Fruit fly (Drosophila melanogaster) whole organism, pupa: ENCODE measurements around the gene Polr2D.

ENCODE experiments used
- CG10348 ChIP-seq: fragments of 200-800 bp; sonication (Bioruptor generic); IDR thresholded peaks from 2 replicates; pipeline ENCODE4 v1.3.6; 2022; ENCODE audit warnings: missing biosample characterization, missing genetic modification characterization
- CG12605 ChIP-seq: fragments of 200-800 bp; sonication (Bioruptor generic); IDR thresholded peaks from 2 replicates; pipeline ENCODE4 v1.3.6; 2022; ENCODE audit warnings: missing biosample characterization, missing genetic modification characterization
- CG13204 ChIP-seq: fragments of 200-800 bp; sonication (Bioruptor generic); optimal IDR thresholded peaks from 2 replicates; lab custom pipeline; 2018; ENCODE audit warnings: missing biosample characterization, mild to moderate bottlenecking, missing genetic modification characterization, moderate library complexity
- CG14655 ChIP-seq: fragments of 200-800 bp; sonication (Bioruptor generic); optimal IDR thresholded peaks from 3 replicates; lab custom pipeline; 2017; ENCODE audit warnings: mild to moderate bottlenecking, missing biosample characterization, missing genetic modification reagents, missing genetic modification characterization
- CG15710 ChIP-seq: fragments of 200-800 bp; sonication (Bioruptor generic); optimal IDR thresholded peaks from 2 replicates; lab custom pipeline; 2018; ENCODE audit warnings: missing biosample characterization, mild to moderate bottlenecking, missing genetic modification characterization, moderate library complexity
- CG17806 ChIP-seq: fragments of 200-800 bp; sonication (Bioruptor generic); optimal IDR thresholded peaks from 2 replicates; lab custom pipeline; 2018; ENCODE audit warnings: missing biosample characterization, mild to moderate bottlenecking, missing genetic modification characterization, moderate library complexity
- CG32121 ChIP-seq: fragments of 200-800 bp; sonication (Bioruptor generic); IDR thresholded peaks from 2 replicates; pipeline ENCODE4 v1.3.6; 2022; ENCODE audit warnings: missing biosample characterization, missing genetic modification characterization
- CG34367 ChIP-seq: fragments of 200-800 bp; sonication (Bioruptor generic); optimal IDR thresholded peaks from 2 replicates; lab custom pipeline; 2018; ENCODE audit warnings: missing biosample characterization, mild to moderate bottlenecking, missing genetic modification characterization
- CG4496 ChIP-seq: fragments of 200-800 bp; sonication (Bioruptor generic); IDR thresholded peaks from 3 replicates; pipeline ENCODE4 v1.3.6; 2022; ENCODE audit warnings: missing biosample characterization, missing genetic modification characterization
- CG8159 ChIP-seq: fragments of 200-800 bp; sonication (Bioruptor generic); optimal IDR thresholded peaks from 3 replicates; lab custom pipeline; 2018; ENCODE audit warnings: missing biosample characterization, mild to moderate bottlenecking, missing genetic modification characterization, moderate library complexity
- CG8301 ChIP-seq: fragments of 200-800 bp; sonication (Bioruptor generic); optimal IDR thresholded peaks from 2 replicates; lab custom pipeline; 2018; ENCODE audit warnings: missing biosample characterization, mild to moderate bottlenecking, missing genetic modification characterization
- CG9948 ChIP-seq: fragments of 200-800 bp; sonication (Bioruptor generic); optimal IDR thresholded peaks from 2 replicates; lab custom pipeline; 2018; ENCODE audit warnings: missing biosample characterization, mild to moderate bottlenecking, missing genetic modification characterization, moderate library complexity
- D1 ChIP-seq: fragments of 200-800 bp; sonication (Bioruptor generic); optimal IDR thresholded peaks from 2 replicates; lab custom pipeline; 2018; ENCODE audit warnings: missing biosample characterization, mild to moderate bottlenecking, missing genetic modification characterization, moderate library complexity
- EcR ChIP-seq: fragments of 200-800 bp; sonication (Bioruptor generic); optimal IDR thresholded peaks from 3 replicates; lab custom pipeline; 2019; ENCODE audit warnings: missing biosample characterization, missing genetic modification characterization, mild to moderate bottlenecking, moderate library complexity, missing genetic modification reagents
- Ets98B ChIP-seq: fragments of 200-800 bp; sonication (Bioruptor generic); IDR thresholded peaks from 2 replicates; pipeline ENCODE4 v1.3.6; 2022; ENCODE audit warnings: missing biosample characterization, missing genetic modification characterization
- Pif1A ChIP-seq: fragments of 200-800 bp; sonication (Bioruptor generic); optimal IDR thresholded peaks from 3 replicates; lab custom pipeline; 2016; ENCODE audit warnings: missing biosample characterization, missing genetic modification characterization
- Pif1B ChIP-seq: fragments of 200-800 bp; sonication (Bioruptor generic); optimal IDR thresholded peaks from 3 replicates; lab custom pipeline; 2016; ENCODE audit warnings: missing biosample characterization, missing genetic modification characterization
- Snoo ChIP-seq: fragments of 200-800 bp; sonication (Bioruptor generic); optimal IDR thresholded peaks from 3 replicates; lab custom pipeline; 2017; ENCODE audit warnings: missing biosample characterization, mild to moderate bottlenecking, missing genetic modification characterization, inconsistent platforms
- fd96Ca ChIP-seq: fragments of 200-800 bp; sonication (Bioruptor generic); IDR thresholded peaks from 3 replicates; pipeline ENCODE4 v1.3.6; 2022; ENCODE audit warnings: missing biosample characterization, missing genetic modification characterization
- gl ChIP-seq: fragments of 200-800 bp; sonication (Bioruptor generic); optimal IDR thresholded peaks from 2 replicates; lab custom pipeline; 2018; ENCODE audit warnings: missing biosample characterization, mild to moderate bottlenecking, missing genetic modification characterization

Polr2D gene

dm6 chr3R:18245044-18245596, 10.2 kb downstream of the Polr2D start:
- TF ChIP-seq CG4496 (0 out of 3 replicates have a peak, but pooled peaks have one; percentile 9), Pif1B (GFP tag; lab: Kevin White, UChicago) (no peak), CG8301 (no peak)

- peak; percentile 13; the same call in 1 of the 2 replicates for TF ChIP-seq CG12605 (GFP tag; lab: Robert Waterston, UW)
- peak; percentile 39; the same call in 1 of the 3 replicates for TF ChIP-seq fd96Ca
- peak; percentile 93 for TF ChIP-seq EcR (GFP tag; lab: Kevin White, UChicago)
- TF ChIP-seq CG32121: peak; percentile 36; the same call in 1 of the 2 replicates
- peak; percentile 61 for TF ChIP-seq Ets98B
- TF ChIP-seq CG13204 (GFP tag; lab: Kevin White, UChicago): peak; percentile 87
- peak; percentile 19 for TF ChIP-seq Pif1A (GFP tag; lab: Kevin White, UChicago)
- TF ChIP-seq Pif1B (GFP tag; lab: Kevin White, UChicago): peak; percentile 2
- TF ChIP-seq CG17806 (tag; lab: Kevin White, UChicago): no peak
- TF ChIP-seq CG8301: peak; percentile 4
- TF ChIP-seq Snoo (tag; lab: Kevin White, UChicago): peak; percentile 31
- no peak for TF ChIP-seq CG10348 (GFP tag; lab: Robert Waterston, UW)
- no peak for TF ChIP-seq CG14655
Measured at dm6 chr3R:18244171-18245043, 10.9 kb downstream of the Polr2D start.

dm6 chr3R:18243718-18244170, 11.5 kb downstream of the Polr2D start:
- TF ChIP-seq EcR (GFP tag; lab: Kevin White, UChicago): no peak
- peak; percentile 41 for TF ChIP-seq Pif1A (GFP tag; lab: Kevin White, UChicago)
- TF ChIP-seq CG13204 (GFP tag; lab: Kevin White, UChicago): no peak
- TF ChIP-seq CG14655: peak; percentile 39
- TF ChIP-seq CG15710 (tag; lab: Kevin White, UChicago): peak; percentile 11
- peak; percentile 37 for TF ChIP-seq Snoo (tag; lab: Kevin White, UChicago)
- TF ChIP-seq CG4496: peak; percentile 67
- TF ChIP-seq fd96Ca: peak; percentile 71
- TF ChIP-seq Pif1B (GFP tag; lab: Kevin White, UChicago): peak; percentile 39
- peak; percentile 55; the same call in 1 of the 2 replicates for TF ChIP-seq CG32121
- TF ChIP-seq gl (tag; lab: Kevin White, UChicago): no peak
- peak; percentile 71 for TF ChIP-seq Ets98B
- peak; percentile 9 for TF ChIP-seq CG8301
- peak; percentile 16 for TF ChIP-seq CG8159 (tag; lab: Kevin White, UChicago)

dm6 chr3R:18243000-18243399, 12.3 kb downstream of the Polr2D start:
- TF ChIP-seq CG8301: no peak
- TF ChIP-seq CG12605 (GFP tag; lab: Robert Waterston, UW): no peak
- no peak for TF ChIP-seq CG9948 (tag; lab: Kevin White, UChicago)
- TF ChIP-seq CG10348 (GFP tag; lab: Robert Waterston, UW): no peak
- no peak for TF ChIP-seq Pif1A (GFP tag; lab: Kevin White, UChicago)

dm6 chr3R:18242089-18242955, 13.0 kb downstream of the Polr2D start, which contains the start of the genes CG7156 and 14-3-3epsilon:
Gene CG7156 (minus strand): TSS chr3R:18242159.
Gene 14-3-3epsilon (plus strand): TSS chr3R:18242531.
- no peak for TF ChIP-seq D1 (tag; lab: Kevin White, UChicago)
- TF ChIP-seq Ets98B: peak; percentile 12; the same call in 1 of the 2 replicates
- TF ChIP-seq fd96Ca: no peak
- peak; percentile 15 for TF ChIP-seq EcR (GFP tag; lab: Kevin White, UChicago)
- TF ChIP-seq Snoo (tag; lab: Kevin White, UChicago): peak; percentile 34
- TF ChIP-seq Pif1A (GFP tag; lab: Kevin White, UChicago): peak; percentile 38
- TF ChIP-seq CG34367: peak; percentile 9
- TF ChIP-seq CG4496: peak; percentile 47; the same call in 1 of the 3 replicates

- TF ChIP-seq fd96Ca (no peak), CG14655 (no peak), CG8159 (tag; lab: Kevin White, UChicago) (no peak), Pif1B (GFP tag; lab: Kevin White, UChicago) (no peak), CG34367 (no peak), CG17806 (tag; lab: Kevin White, UChicago) (no peak), CG9948 (tag; lab: Kevin White, UChicago) (no peak), CG8301 (no peak), Ets98B (no peak), CG4496 (peak; percentile 61; the same call in 2 of the 3 replicates), CG32121 (no peak), gl (tag; lab: Kevin White, UChicago) (no peak), CG12605 (GFP tag; lab: Robert Waterston, UW) (no peak; the same call in 1 of the 2 replicates), CG10348 (GFP tag; lab: Robert Waterston, UW) (no peak), Snoo (tag; lab: Kevin White, UChicago) (no peak), CG13204 (GFP tag; lab: Kevin White, UChicago) (peak; percentile 3), EcR (GFP tag; lab: Kevin White, UChicago) (no peak)
Measured at dm6 chr3R:18235879-18236278, 19.4 kb downstream of the Polr2D start, which contains the start of gene repo. Gene repo (plus strand): TSS chr3R:18236192.
